Fruit fly (Drosophila melanogaster) whole organism: ENCODE results near the gene CG32982.

Experiments used
- Dll ChIP-seq: fragments of >200 bp; optimal IDR thresholded peaks from 2 replicates; lab custom pipeline; 2017
- pan ChIP-seq: fragments of >200 bp; optimal IDR thresholded peaks from 2 replicates; lab custom pipeline; 2017
- psq ChIP-seq: fragments of >200 bp; optimal IDR thresholded peaks from 2 replicates; lab custom pipeline; 2017

dm6 chr2L:9134940-9135339, 9.4 kb downstream of the CG32982 start:
- no peak for TF ChIP-seq pan
- no peak for TF ChIP-seq Dll (lab: Kevin White, UChicago)
- no peak for TF ChIP-seq psq (lab: Kevin White, UChicago)
